Fruit fly (Drosophila melanogaster): ENCODE data around the gene CG42705.

Gene CG42705

dm6 chrX:7415027-7415426 lies 1.4 kb downstream of the CG42705 start:
- TF ChIP-seq CG32006 (GFP tag; optimal IDR thresholded peaks at IDR 0.05) = no peak
- TF ChIP-seq CG15336 (GFP tag; IDR thresholded peaks at IDR 0.05) = no peak
- no peak for TF ChIP-seq CG1621 (tag; optimal IDR thresholded peaks at IDR 0.05)
- TF ChIP-seq Ets96B (tag; optimal IDR thresholded peaks at IDR 0.05) = no peak
- TF ChIP-seq ss (GFP tag; optimal IDR thresholded peaks at IDR 0.05) = no peak
- TF ChIP-seq cyc (GFP tag; optimal IDR thresholded peaks at IDR 0.05) = no peak
- no peak for TF ChIP-seq spab (GFP tag; optimal IDR thresholded peaks at IDR 0.05)
- no peak for TF ChIP-seq CG8319 (GFP tag; optimal IDR thresholded peaks at IDR 0.05)
- TF ChIP-seq fd85E (GFP tag; optimal IDR thresholded peaks at IDR 0.05) = no peak
- no peak for TF ChIP-seq eg (GFP tag; IDR thresholded peaks at IDR 0.05)
- no peak for TF ChIP-seq Ets21C (GFP tag; optimal IDR thresholded peaks at IDR 0.05)
- no peak for TF ChIP-seq vri (GFP tag; optimal IDR thresholded peaks at IDR 0.05)
- no peak for TF ChIP-seq CG3919 (GFP tag; optimal IDR thresholded peaks at IDR 0.05)

dm6 chrX:7416953-7417352 lies 3.3 kb downstream of the CG42705 start, which contains the start of gene CG34337:
TSS of gene CG34337 (plus strand) at chrX:7417253.
- TF ChIP-seq fkh (GFP tag; optimal IDR thresholded peaks at IDR 0.05) = no peak
- no peak for TF ChIP-seq Eip75B (GFP tag; optimal IDR thresholded peaks at IDR 0.05)
- no peak for TF ChIP-seq Gug (GFP tag; IDR thresholded peaks at IDR 0.05)
- no peak for TF ChIP-seq eg (GFP tag; IDR thresholded peaks at IDR 0.05)
- TF ChIP-seq CG1621 (tag; optimal IDR thresholded peaks at IDR 0.05) = no peak
- TF ChIP-seq Sox102F (GFP tag; optimal IDR thresholded peaks at IDR 0.05) = no peak
- TF ChIP-seq CG3919 (GFP tag; optimal IDR thresholded peaks at IDR 0.05) = no peak
- no peak for TF ChIP-seq salr (GFP tag; optimal IDR thresholded peaks at IDR 0.05)
- TF ChIP-seq Sox14 (GFP tag; optimal IDR thresholded peaks at IDR 0.05) = no peak
- TF ChIP-seq CG8119 (GFP tag; IDR thresholded peaks at IDR 0.05) = no peak
- TF ChIP-seq dac (GFP tag; optimal IDR thresholded peaks at IDR 0.05) = no peak
- TF ChIP-seq CG6808 (GFP tag; optimal IDR thresholded peaks at IDR 0.05) = no peak
- no peak for TF ChIP-seq esn (GFP tag; optimal IDR thresholded peaks at IDR 0.05)
- TF ChIP-seq CG15336 (GFP tag; IDR thresholded peaks at IDR 0.05) = no peak
- TF ChIP-seq CG6276 (GFP tag; optimal IDR thresholded peaks at IDR 0.05) = no peak
- no peak for TF ChIP-seq CG32006 (GFP tag; optimal IDR thresholded peaks at IDR 0.05)
- TF ChIP-seq Hr38 (GFP tag; optimal IDR thresholded peaks at IDR 0.05) = no peak
- no peak for TF ChIP-seq CG9139 (GFP tag; optimal IDR thresholded peaks at IDR 0.05)

DNA sequence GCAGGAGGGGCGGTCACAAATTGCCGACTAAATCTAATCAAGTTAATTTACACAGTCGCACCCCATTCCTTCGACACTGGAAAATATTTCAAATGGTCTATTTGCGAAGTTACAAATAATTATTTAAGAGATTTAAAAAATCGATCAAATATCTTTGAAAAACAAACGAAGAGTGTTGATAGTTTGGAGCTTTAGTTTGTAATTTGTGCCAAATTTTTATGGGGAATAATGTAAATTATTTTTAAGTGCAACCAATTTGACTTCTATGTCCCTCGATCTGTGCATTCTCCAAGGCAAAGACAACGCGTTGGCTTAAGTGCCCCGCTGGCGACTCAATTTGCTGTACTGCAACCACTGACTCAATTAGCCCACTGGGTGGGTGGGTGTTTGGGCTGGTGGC lies 4.2 kb downstream of the CG42705 start:
- TF ChIP-seq CG16779 (tag; optimal IDR thresholded peaks at IDR 0.05) = no peak
- no peak for TF ChIP-seq Ets96B (tag; optimal IDR thresholded peaks at IDR 0.05)
- TF ChIP-seq CG11294 (GFP tag; IDR thresholded peaks at IDR 0.05) = no peak
- no peak for TF ChIP-seq Hr38 (GFP tag; optimal IDR thresholded peaks at IDR 0.05)
- TF ChIP-seq CG6163 (GFP tag; IDR thresholded peaks at IDR 0.05) = no peak
- no peak for TF ChIP-seq Hr4 (GFP tag; optimal IDR thresholded peaks at IDR 0.05)
- TF ChIP-seq CG6792 (GFP tag; optimal IDR thresholded peaks at IDR 0.05) = no peak
- no peak for TF ChIP-seq CG7368 (GFP tag; optimal IDR thresholded peaks at IDR 0.05)

- TF ChIP-seq CG1621 (tag; optimal IDR thresholded peaks at IDR 0.05) = no peak
- TF ChIP-seq OdsH (GFP tag; optimal IDR thresholded peaks at IDR 0.05) = no peak
- TF ChIP-seq CG3919 (GFP tag; optimal IDR thresholded peaks at IDR 0.05) = no peak
- TF ChIP-seq spab (GFP tag; optimal IDR thresholded peaks at IDR 0.05) = no peak
- TF ChIP-seq lz (GFP tag; optimal IDR thresholded peaks at IDR 0.05) = no peak
- TF ChIP-seq fkh (GFP tag; optimal IDR thresholded peaks at IDR 0.05) = no peak
- TF ChIP-seq dsx (GFP tag; optimal IDR thresholded peaks at IDR 0.05; ENCODE audit: poor library complexity, severe bottlenecking) = no peak
- TF ChIP-seq CG8119 (GFP tag; IDR thresholded peaks at IDR 0.05) = no peak
Observed at dm6 chrX:7418294-7418693, 4.6 kb downstream of the CG42705 start, which contains the start of gene rumpel. TSS of gene rumpel (plus strand) at chrX:7418594.
